1 fruit fly cellular context compared by ENCODE assay signal in genomic region chrX:3671469-3672094, dm6.
A peak's percentile ranks its signal among the peaks of the same experiment; 100 is the strongest.
TF ChIP-seq lines count a peak whose summit lies in the region.

TSS of gene Parg (minus strand) at chrX:3671502.
TSS of gene Mnt (plus strand) at chrX:3671801.

TF ChIP-seq in whole organism, embryonic, 481 proteins besides CTCF, POLR2A, EP300 and RAD21 (continued from another document and continues in another):
- TF ChIP-seq stwl (tag; optimal IDR thresholded peaks at IDR 0.05; lab: Kevin White, UChicago) (peak; percentile 78), oc (tag; optimal IDR thresholded peaks at IDR 0.05; lab: Kevin White, UChicago) (no peak), Taf1 (GFP tag; IDR thresholded peaks at IDR 0.05; lab: Robert Waterston, UW) (no peak), Dip3 (GFP tag; optimal IDR thresholded peaks at IDR 0.05; lab: Kevin White, UChicago) (no peak), CG14050 (GFP tag; IDR thresholded peaks at IDR 0.05; lab: Robert Waterston, UW) (no peak), B-H1 (GFP tag; IDR thresholded peaks at IDR 0.05; lab: Robert Waterston, UW) (no peak), D19A (tag; optimal IDR thresholded peaks at IDR 0.05; lab: Kevin White, UChicago) (peak; percentile 18), ewg (GFP tag; optimal IDR thresholded peaks at IDR 0.05; lab: Kevin White, UChicago) (no peak), Doc2 (GFP tag; IDR thresholded peaks at IDR 0.05; lab: Robert Waterston, UW) (no peak), ham (GFP tag; IDR thresholded peaks at IDR 0.05; lab: Robert Waterston, UW) (no peak), ind (GFP tag; optimal IDR thresholded peaks at IDR 0.05; lab: Kevin White, UChicago) (no peak), hb (GFP tag; IDR thresholded peaks at IDR 0.05; lab: Robert Waterston, UW; ENCODE audit: partially characterized antibody) (no peak; the same call in 2 of the 3 replicates), CG9797 (GFP tag; optimal IDR thresholded peaks at IDR 0.05; lab: Kevin White, UChicago) (peak; percentile 92), dm (GFP tag; optimal IDR thresholded peaks at IDR 0.05; lab: Kevin White, UChicago) (no peak), Gsc (GFP tag; IDR thresholded peaks at IDR 0.05; lab: Robert Waterston, UW) (no peak), CG9437 (GFP tag; optimal IDR thresholded peaks at IDR 0.05; lab: Kevin White, UChicago) (peak; percentile 70), tll (GFP tag; optimal IDR thresholded peaks at IDR 0.05; lab: Kevin White, UChicago) (no peak), gsb (GFP tag; IDR thresholded peaks at IDR 0.05; lab: Robert Waterston, UW) (no peak), CG12659 (GFP tag; optimal IDR thresholded peaks at IDR 0.05; lab: Kevin White, UChicago) (peak; percentile 59), seq (GFP tag; IDR thresholded peaks at IDR 0.05; lab: Robert Waterston, UW) (no peak), CG17361 (GFP tag; IDR thresholded peaks at IDR 0.05; lab: Robert Waterston, UW) (no peak), dan (GFP tag; IDR thresholded peaks at IDR 0.05; lab: Robert Waterston, UW) (no peak), Jarid2 (GFP tag; optimal IDR thresholded peaks at IDR 0.05; lab: Kevin White, UChicago) (no peak), CG1832 (GFP tag; optimal IDR thresholded peaks at IDR 0.05; lab: Kevin White, UChicago) (no peak), CG17359 (tag; optimal IDR thresholded peaks at IDR 0.05; lab: Kevin White, UChicago) (peak; percentile 42), Lpt (GFP tag; optimal IDR thresholded peaks at IDR 0.05; lab: Kevin White, UChicago) (no peak), dmrt11E (tag; optimal IDR thresholded peaks at IDR 0.05; lab: Kevin White, UChicago) (no peak), bowl (GFP tag; IDR thresholded peaks at IDR 0.05; lab: Robert Waterston, UW) (no peak), CG16813 (GFP tag; IDR thresholded peaks at IDR 0.05; lab: Robert Waterston, UW; ENCODE audit: partially characterized antibody) (peak; percentile 65), ara (GFP tag; IDR thresholded peaks at IDR 0.05; lab: Robert Waterston, UW) (no peak), vfl (GFP tag; optimal IDR thresholded peaks at IDR 0.05; lab: Kevin White, UChicago) (no peak), NC2α (GFP tag; optimal IDR thresholded peaks at IDR 0.05; lab: Kevin White, UChicago) (no peak), HLH54F (GFP tag; optimal IDR thresholded peaks at IDR 0.05; lab: Kevin White, UChicago) (no peak), gsb-n (tag; optimal IDR thresholded peaks at IDR 0.05; lab: Kevin White, UChicago) (no peak), Nf-YC (tag; optimal IDR thresholded peaks at IDR 0.05; lab: Kevin White, UChicago) (no peak), jing (GFP tag; optimal IDR thresholded peaks at IDR 0.05; lab: Kevin White, UChicago) (no peak), CG34376 (GFP tag; optimal IDR thresholded peaks at IDR 0.05; lab: Kevin White, UChicago) (no peak), gcm (GFP tag; optimal IDR thresholded peaks at IDR 0.05; lab: Kevin White, UChicago) (no peak), tio (GFP tag; optimal IDR thresholded peaks at IDR 0.05; lab: Kevin White, UChicago) (no peak), aop (GFP tag; IDR thresholded peaks at IDR 0.05; lab: Robert Waterston, UW) (no peak), Poxn (GFP tag; IDR thresholded peaks at IDR 0.05; lab: Robert Waterston, UW) (no peak), CG4854 (GFP tag; optimal IDR thresholded peaks at IDR 0.05; lab: Kevin White, UChicago) (no peak), CG13123 (GFP tag; optimal IDR thresholded peaks at IDR 0.05; lab: Kevin White, UChicago) (no peak), Asciz (GFP tag; optimal IDR thresholded peaks at IDR 0.05; lab: Kevin White, UChicago) (no peak), vvl (GFP tag; IDR thresholded peaks at IDR 0.05; lab: Robert Waterston, UW) (no peak), CG31388 (GFP tag; optimal IDR thresholded peaks at IDR 0.05; lab: Kevin White, UChicago) (no peak), CG13894 (tag; optimal IDR thresholded peaks at IDR 0.05; lab: Kevin White, UChicago) (no peak), Dll (GFP tag; IDR thresholded peaks at IDR 0.05; lab: Robert Waterston, UW; ENCODE audit: partially characterized antibody) (peak; percentile 74), Pdp1 (GFP tag; optimal IDR thresholded peaks at IDR 0.05; lab: Kevin White, UChicago) (no peak), CG12155 (GFP tag; optimal IDR thresholded peaks at IDR 0.05; lab: Kevin White, UChicago) (no peak), CG8765 (GFP tag; IDR thresholded peaks at IDR 0.05; lab: Robert Waterston, UW) (no peak), Med (GFP tag; lab: Kevin White, UChicago) (no peak), CG4404 (GFP tag; IDR thresholded peaks at IDR 0.05; lab: Robert Waterston, UW) (no peak), repo (GFP tag; optimal IDR thresholded peaks at IDR 0.05; lab: Kevin White, UChicago) (no peak), Camta (GFP tag; optimal IDR thresholded peaks at IDR 0.05; lab: Kevin White, UChicago) (peak; percentile 4), CG2712 (tag; optimal IDR thresholded peaks at IDR 0.05; lab: Kevin White, UChicago) (no peak), CG2678 (tag; optimal IDR thresholded peaks at IDR 0.05; lab: Kevin White, UChicago) (peak; percentile 12), fd3F (GFP tag; optimal IDR thresholded peaks at IDR 0.05; lab: Kevin White, UChicago) (no peak), phol (tag; optimal IDR thresholded peaks at IDR 0.05; lab: Kevin White, UChicago) (no peak), CG8924 (tag; optimal IDR thresholded peaks at IDR 0.05; lab: Kevin White, UChicago) (peak; percentile 32), CG15514 (GFP tag; optimal IDR thresholded peaks at IDR 0.05; lab: Kevin White, UChicago) (peak; percentile 20), rib (GFP tag; IDR thresholded peaks at IDR 0.05; lab: Robert Waterston, UW) (no peak), CG34422 (GFP tag; IDR thresholded peaks at IDR 0.05; lab: Robert Waterston, UW) (no peak), fru (optimal IDR thresholded peaks at IDR 0.05; lab: Kevin White, UChicago) (no peak), zen2 (GFP tag; IDR thresholded peaks at IDR 0.05; lab: Robert Waterston, UW; ENCODE audit: partially characterized antibody) (no peak), CG4328 (GFP tag; optimal IDR thresholded peaks at IDR 0.05; lab: Kevin White, UChicago) (no peak), ATbp (GFP tag; optimal IDR thresholded peaks at IDR 0.05; lab: Kevin White, UChicago) (no peak), CG8944 (GFP tag; optimal IDR thresholded peaks at IDR 0.05; lab: Kevin White, UChicago) (no peak), Blimp-1 (GFP tag; optimal IDR thresholded peaks at IDR 0.05; lab: Kevin White, UChicago) (no peak), CG10267 (tag; optimal IDR thresholded peaks at IDR 0.05; lab: Kevin White, UChicago) (peak; percentile 3), tup (GFP tag; optimal IDR thresholded peaks at IDR 0.05; lab: Kevin White, UChicago) (no peak), MBD-R2 (GFP tag; IDR thresholded peaks at IDR 0.05; lab: Robert Waterston, UW) (peak; percentile 43; the same call in 1 of the 2 replicates), CG8089 (GFP tag; optimal IDR thresholded peaks at IDR 0.05; lab: Kevin White, UChicago) (no peak), CG4707 (GFP tag; optimal IDR thresholded peaks at IDR 0.05; lab: Kevin White, UChicago) (no peak), Hr39 (optimal IDR thresholded peaks at IDR 0.05; lab: Kevin White, UChicago) (no peak), ap (GFP tag; IDR thresholded peaks at IDR 0.05; lab: Robert Waterston, UW) (no peak), ase (GFP tag; IDR thresholded peaks at IDR 0.05; lab: Robert Waterston, UW) (no peak), H2.0 (GFP tag; IDR thresholded peaks at IDR 0.05; lab: Robert Waterston, UW) (no peak), ERR (GFP tag; optimal IDR thresholded peaks at IDR 0.05; lab: Kevin White, UChicago) (no peak), CG13287 (GFP tag; IDR thresholded peaks at IDR 0.05; lab: Robert Waterston, UW; ENCODE audit: partially characterized antibody) (peak; percentile 71), klu (GFP tag; IDR thresholded peaks at IDR 0.05; lab: Robert Waterston, UW) (no peak), sim (GFP tag; IDR thresholded peaks at IDR 0.05; lab: Robert Waterston, UW) (no peak), dati (GFP tag; IDR thresholded peaks at IDR 0.05; lab: Robert Waterston, UW) (no peak), Optix (GFP tag; IDR thresholded peaks at IDR 0.05; lab: Robert Waterston, UW) (no peak), hth (optimal IDR thresholded peaks at IDR 0.05; lab: Kevin White, UChicago) (no peak), Sox100B (GFP tag; optimal IDR thresholded peaks at IDR 0.05; lab: Kevin White, UChicago) (peak; percentile 18), CG30403 (GFP tag; optimal IDR thresholded peaks at IDR 0.05; lab: Kevin White, UChicago) (no peak), Neu2 (GFP tag; optimal IDR thresholded peaks at IDR 0.05; lab: Kevin White, UChicago; ENCODE audit: borderline replicate concordance) (no peak), E2f1 (GFP tag; IDR thresholded peaks at IDR 0.05; lab: Robert Waterston, UW) (no peak), pb (GFP tag; optimal IDR thresholded peaks at IDR 0.05; lab: Kevin White, UChicago) (no peak), luna (GFP tag; optimal IDR thresholded peaks at IDR 0.05; lab: Kevin White, UChicago) (no peak), CrebB (tag; optimal IDR thresholded peaks at IDR 0.05; lab: Kevin White, UChicago) (no peak), TFAM (GFP tag; optimal IDR thresholded peaks at IDR 0.05; lab: Kevin White, UChicago) (no peak), al (GFP tag; IDR thresholded peaks at IDR 0.05; lab: Robert Waterston, UW) (no peak), caup (GFP tag; optimal IDR thresholded peaks at IDR 0.05; lab: Kevin White, UChicago; ENCODE audit: severe bottlenecking) (no peak), CG3065 (GFP tag; optimal IDR thresholded peaks at IDR 0.05; lab: Kevin White, UChicago) (no peak), slbo (GFP tag; IDR thresholded peaks at IDR 0.05; lab: Robert Waterston, UW) (no peak), CG3847 (GFP tag; IDR thresholded peaks at IDR 0.05; lab: Robert Waterston, UW) (no peak), Sry-β (GFP tag; optimal IDR thresholded peaks at IDR 0.05; lab: Kevin White, UChicago) (no peak), CG12744 (GFP tag; optimal IDR thresholded peaks at IDR 0.05; lab: Kevin White, UChicago) (no peak), CG12769 (tag; optimal IDR thresholded peaks at IDR 0.05; lab: Kevin White, UChicago) (no peak), sna (GFP tag; IDR thresholded peaks at IDR 0.05; lab: Robert Waterston, UW; ENCODE audit: partially characterized antibody) (peak; percentile 66), cad (GFP tag; optimal IDR thresholded peaks at IDR 0.05; lab: Kevin White, UChicago) (no peak), Nf-YB (GFP tag; optimal IDR thresholded peaks at IDR 0.05; lab: Kevin White, UChicago) (no peak), jigr1 (GFP tag; IDR thresholded peaks at IDR 0.05; lab: Robert Waterston, UW) (no peak), esg (GFP tag; conservative IDR thresholded peaks at IDR 0.05; lab: Robert Waterston, UW) (no peak), CG3838 (GFP tag; optimal IDR thresholded peaks at IDR 0.05; lab: Kevin White, UChicago) (no peak), CG2116 (GFP tag; optimal IDR thresholded peaks at IDR 0.05; lab: Kevin White, UChicago) (peak; percentile 27), Ptx1 (GFP tag; IDR thresholded peaks at IDR 0.05; lab: Robert Waterston, UW) (no peak), CG12219 (GFP tag; optimal IDR thresholded peaks at IDR 0.05; lab: Kevin White, UChicago) (no peak), pros (GFP tag; optimal IDR thresholded peaks at IDR 0.05; lab: Kevin White, UChicago) (no peak), sc (optimal IDR thresholded peaks at IDR 0.05; lab: Kevin White, UChicago) (no peak), sc (GFP tag; optimal IDR thresholded peaks at IDR 0.05; lab: Kevin White, UChicago) (no peak), trem (tag; optimal IDR thresholded peaks at IDR 0.05; lab: Kevin White, UChicago) (peak; percentile 41), bab2 (GFP tag; optimal IDR thresholded peaks at IDR 0.05; lab: Kevin White, UChicago) (no peak), CG10565 (GFP tag; optimal IDR thresholded peaks at IDR 0.05; lab: Kevin White, UChicago) (no peak), CHES-1-like (GFP tag; optimal IDR thresholded peaks at IDR 0.05; lab: Kevin White, UChicago) (no peak), ab (GFP tag; optimal IDR thresholded peaks at IDR 0.05; lab: Kevin White, UChicago) (no peak), zfh1 (GFP tag; IDR thresholded peaks at IDR 0.05; lab: Robert Waterston, UW) (no peak), CG11398 (GFP tag; optimal IDR thresholded peaks at IDR 0.05; lab: Kevin White, UChicago) (no peak), HHEX (GFP tag; optimal IDR thresholded peaks at IDR 0.05; lab: Kevin White, UChicago) (no peak), sens (GFP tag; lab: Kevin White, UChicago) (peak; percentile 85), CG10959 (GFP tag; IDR thresholded peaks at IDR 0.05; lab: Robert Waterston, UW) (no peak), CG17802 (tag; optimal IDR thresholded peaks at IDR 0.05; lab: Kevin White, UChicago) (no peak), tx (GFP tag; optimal IDR thresholded peaks at IDR 0.05; lab: Kevin White, UChicago) (no peak), Myb (GFP tag; optimal IDR thresholded peaks at IDR 0.05; lab: Kevin White, UChicago) (peak; percentile 67), twi (tag; optimal IDR thresholded peaks at IDR 0.05; lab: Kevin White, UChicago) (no peak), trh (GFP tag; optimal IDR thresholded peaks at IDR 0.05; lab: Kevin White, UChicago) (no peak), Antp (GFP tag; optimal IDR thresholded peaks at IDR 0.05; lab: Kevin White, UChicago) (no peak), Opbp (GFP tag; IDR thresholded peaks at IDR 0.05; lab: Robert Waterston, UW; ENCODE audit: partially characterized antibody) (no peak; the same call in 2 of the 3 replicates), fd64A (GFP tag; optimal IDR thresholded peaks at IDR 0.05; lab: Kevin White, UChicago) (no peak), CG10366 (GFP tag; IDR thresholded peaks at IDR 0.05; lab: Robert Waterston, UW) (no peak), MESR4 (GFP tag; optimal IDR thresholded peaks at IDR 0.05; lab: Kevin White, UChicago) (no peak), mam (GFP tag; optimal IDR thresholded peaks at IDR 0.05; lab: Kevin White, UChicago) (peak; percentile 9), CG18011 (GFP tag; optimal IDR thresholded peaks at IDR 0.05; lab: Kevin White, UChicago) (no peak), cas (GFP tag; IDR thresholded peaks at IDR 0.05; lab: Robert Waterston, UW) (no peak), inv (GFP tag; IDR thresholded peaks at IDR 0.05; lab: Robert Waterston, UW; ENCODE audit: partially characterized antibody) (peak; percentile 67), grau (tag; optimal IDR thresholded peaks at IDR 0.05; lab: Kevin White, UChicago) (no peak), chif (GFP tag; optimal IDR thresholded peaks at IDR 0.05; lab: Kevin White, UChicago) (no peak), crc (GFP tag; optimal IDR thresholded peaks at IDR 0.05; lab: Kevin White, UChicago) (no peak), GATAe (GFP tag; conservative IDR thresholded peaks at IDR 0.05; lab: Robert Waterston, UW) (no peak)
